Worm (Caenorhabditis elegans) whole organism, midembryonic: Measurements from ENCODE around the gene F10G7.5.
A peak's percentile ranks its signal among the peaks of the same experiment; 100 is the strongest.

ENCODE experiments used
- T22C8.4 ChIP-seq: fragments of 200-800 bp; sonication (Bioruptor generic); IDR thresholded peaks from 2 replicates; pipeline ENCODE4 v1.3.6; 2022; ENCODE audit warnings: missing genetic modification characterization, missing compliant biosample characterization
- cog-1 ChIP-seq: sonication (generic microtip); optimal IDR thresholded peaks from 2 replicates; lab custom pipeline; 2016; ENCODE audit warnings: missing genetic modification characterization, missing compliant biosample characterization
- flt-1 ChIP-seq: fragments of 200-800 bp; sonication (Bioruptor generic); IDR thresholded peaks from 2 replicates; pipeline ENCODE4 v1.3.6; 2022; ENCODE audit warnings: missing genetic modification characterization, missing compliant biosample characterization
- klf-2 ChIP-seq: fragments of 200-800 bp; sonication (Bioruptor generic); conservative IDR thresholded peaks from 2 replicates; pipeline ENCODE4 v1.3.6; 2022; ENCODE audit warnings: missing genetic modification reagents, missing genetic modification characterization, missing compliant biosample characterization
- med-1 ChIP-seq: sonication (generic microtip); optimal IDR thresholded peaks from 2 replicates; lab custom pipeline; 2017; ENCODE audit warnings: missing genetic modification characterization, mild to moderate bottlenecking, missing compliant biosample characterization, antibody characterized with exemption, missing genetic modification reagents; ENCODE audit not compliant: insufficient read depth
- ref-1 ChIP-seq: fragments of 200-800 bp; sonication (Bioruptor generic); conservative IDR thresholded peaks from 2 replicates; pipeline ENCODE4 v1.3.6; 2022; ENCODE audit warnings: missing genetic modification reagents, missing genetic modification characterization, missing compliant biosample characterization
- tab-1 ChIP-seq: fragments of 200-800 bp; sonication (Bioruptor generic); IDR thresholded peaks from 2 replicates; pipeline ENCODE4 v1.3.6; 2022; ENCODE audit warnings: missing genetic modification characterization, missing compliant biosample characterization
- ztf-23 ChIP-seq: fragments of 200-800 bp; sonication (Bioruptor generic); IDR thresholded peaks from 2 replicates; pipeline ENCODE4 v1.3.6; 2022; ENCODE audit warnings: missing genetic modification reagents, missing genetic modification characterization, missing compliant biosample characterization
- ztf-29 ChIP-seq: fragments of 200-800 bp; sonication (Bioruptor generic); IDR thresholded peaks from 2 replicates; pipeline ENCODE4 v1.3.6; 2022; ENCODE audit warnings: missing genetic modification reagents, missing genetic modification characterization, missing compliant biosample characterization

The F10G7.5 gene

ce11 chrII:4693129-4693528, at the start of gene F10G7.5:
TSS of gene F10G7.5 (plus strand) at chrII:4693414.
- TF ChIP-seq cog-1 (peak; percentile 28), tab-1 (GFP tag; lab: Robert Waterston, UW) (no peak)

- TF ChIP-seq ztf-29 (GFP tag; lab: Robert Waterston, UW) (no peak), tab-1 (GFP tag; lab: Robert Waterston, UW) (no peak), T22C8.4 (GFP tag; lab: Robert Waterston, UW) (no peak), ref-1 (GFP tag; lab: Robert Waterston, UW) (no peak), ztf-23 (no peak), med-1 (no peak), cog-1 (no peak)
Observed at ce11 chrII:4648785-4649184, 44.4 kb upstream of the F10G7.5 start, which contains the start of gene lgc-27. TSS of gene lgc-27 (plus strand) at chrII:4649085.

- TF ChIP-seq T22C8.4 (GFP tag; lab: Robert Waterston, UW) (no peak), cog-1 (no peak), tab-1 (GFP tag; lab: Robert Waterston, UW) (no peak), klf-2 (no peak), ztf-29 (GFP tag; lab: Robert Waterston, UW) (no peak), flt-1 (no peak), ztf-23 (no peak), ref-1 (GFP tag; lab: Robert Waterston, UW) (no peak), med-1 (no peak)
Observed at ce11 chrII:4650072-4650471, 43.1 kb upstream of the F10G7.5 start.

ce11 chrII:4655834-4656233, 37.4 kb upstream of the F10G7.5 start, which contains the start of gene fut-6:
TSS of gene fut-6 (minus strand) at chrII:4655934.
- no peak for TF ChIP-seq med-1

DNA sequence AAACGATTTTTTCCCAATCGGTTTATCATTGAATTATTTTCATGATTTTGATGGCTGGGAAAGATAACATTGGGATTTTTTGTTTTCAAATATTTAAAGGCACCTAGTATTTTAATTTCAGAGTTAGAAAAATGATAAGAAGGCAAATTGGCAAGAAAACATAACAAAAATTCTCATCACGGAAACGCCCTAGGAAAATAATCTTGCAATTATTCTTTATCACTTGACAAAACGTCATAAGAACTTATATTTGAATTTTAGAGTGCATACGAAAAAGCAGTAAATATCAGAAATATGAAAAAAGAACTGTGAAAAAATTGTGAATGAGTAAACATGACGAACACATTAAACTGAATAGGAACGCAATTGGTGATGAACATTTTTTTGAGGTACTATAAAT, 35.8 kb upstream of the F10G7.5 start:
- TF ChIP-seq cog-1 = no peak
- TF ChIP-seq ref-1 (GFP tag; lab: Robert Waterston, UW) = no peak
- TF ChIP-seq ztf-29 (GFP tag; lab: Robert Waterston, UW) = no peak
- no peak for TF ChIP-seq T22C8.4 (GFP tag; lab: Robert Waterston, UW)
- TF ChIP-seq flt-1 = no peak
- TF ChIP-seq ztf-23 = no peak
- TF ChIP-seq med-1 = no peak
- TF ChIP-seq tab-1 (GFP tag; lab: Robert Waterston, UW) = no peak
- no peak for TF ChIP-seq klf-2

DNA sequence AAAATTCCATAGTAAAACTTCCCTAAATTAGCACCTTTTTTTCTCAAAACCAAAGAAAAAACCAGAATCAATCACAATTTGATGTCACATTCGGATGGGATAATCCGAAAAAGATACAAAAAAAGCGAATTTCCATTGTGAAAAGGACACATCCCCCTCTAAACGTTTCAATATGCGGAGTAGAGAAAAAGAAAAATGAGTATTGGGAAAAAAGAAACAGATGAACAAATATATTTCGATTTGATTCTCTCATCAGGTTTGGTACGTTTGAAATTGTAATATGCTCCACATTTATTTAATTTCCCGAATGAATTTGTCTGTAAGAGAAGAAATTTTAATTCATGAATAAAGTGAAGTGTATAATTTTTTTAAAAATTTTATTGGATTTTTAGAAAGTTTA, 35.0 kb upstream of the F10G7.5 start:
- TF ChIP-seq T22C8.4 (GFP tag; lab: Robert Waterston, UW) (no peak), ztf-23 (no peak), ref-1 (GFP tag; lab: Robert Waterston, UW) (no peak), flt-1 (no peak)

ce11 chrII:4661278-4661677, 31.9 kb upstream of the F10G7.5 start, which contains the start of gene T05A7.13:
TSS of gene T05A7.13 (minus strand) at chrII:4661378.
- no peak for TF ChIP-seq med-1
- no peak for TF ChIP-seq T22C8.4 (GFP tag; lab: Robert Waterston, UW)
- TF ChIP-seq tab-1 (GFP tag; lab: Robert Waterston, UW) = no peak
- no peak for TF ChIP-seq ztf-23
- TF ChIP-seq ztf-29 (GFP tag; lab: Robert Waterston, UW) = no peak
- no peak for TF ChIP-seq flt-1
- TF ChIP-seq klf-2 = no peak
- TF ChIP-seq cog-1 = no peak
- no peak for TF ChIP-seq ref-1 (GFP tag; lab: Robert Waterston, UW)

DNA sequence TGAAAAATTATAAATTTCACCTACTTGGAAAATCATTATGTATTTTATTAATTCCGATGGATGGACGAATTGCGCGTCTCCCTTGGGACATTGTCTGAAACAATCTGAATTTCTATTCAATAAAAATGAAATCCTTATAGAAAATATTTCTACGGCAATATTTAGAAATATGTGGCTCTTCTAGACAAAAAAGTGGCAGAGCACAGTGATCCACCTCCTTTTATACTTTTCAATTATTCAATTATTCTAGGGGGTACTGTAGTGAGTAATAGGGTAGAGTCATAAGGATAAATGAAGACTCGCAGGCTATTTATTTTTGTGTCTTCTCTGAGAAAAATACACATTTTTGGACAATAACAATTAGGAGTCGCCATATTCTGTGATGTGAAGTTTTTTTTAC, 30.0 kb upstream of the F10G7.5 start, which contains the start of gene T05A7.12:
TSS of gene T05A7.12 (minus strand) at position 101 of the 400 bp plus-strand sequence.
- TF ChIP-seq klf-2 (no peak), T22C8.4 (GFP tag; lab: Robert Waterston, UW) (no peak), ztf-29 (GFP tag; lab: Robert Waterston, UW) (no peak), ref-1 (GFP tag; lab: Robert Waterston, UW) (no peak), cog-1 (no peak), med-1 (no peak), flt-1 (no peak), ztf-23 (no peak), tab-1 (GFP tag; lab: Robert Waterston, UW) (no peak)

DNA sequence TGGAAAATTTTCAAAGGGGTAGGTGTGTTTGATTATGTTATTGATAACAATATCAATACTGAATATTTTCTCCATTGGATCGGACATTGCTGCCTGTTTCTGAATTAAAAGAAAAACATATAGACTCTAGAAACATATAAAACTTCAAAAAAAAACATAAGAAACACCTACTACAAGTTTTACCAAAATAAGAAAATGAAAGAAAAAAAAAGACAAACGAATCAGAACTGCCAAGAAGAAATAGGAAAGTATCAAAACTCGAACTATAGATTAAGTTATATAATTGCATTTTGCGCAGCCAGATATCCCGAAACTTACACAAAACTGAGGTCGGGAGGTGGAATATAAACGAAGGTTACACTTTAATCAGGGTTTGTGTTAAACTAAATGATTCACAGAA, 27.9 kb upstream of the F10G7.5 start, which contains the start of gene T05A7.11:
TSS of gene T05A7.11 (minus strand) at position 101 of the 400 bp plus-strand sequence.
- TF ChIP-seq flt-1 (no peak), ref-1 (GFP tag; lab: Robert Waterston, UW) (no peak), klf-2 (no peak), tab-1 (GFP tag; lab: Robert Waterston, UW) (no peak), ztf-23 (no peak), ztf-29 (GFP tag; lab: Robert Waterston, UW) (no peak), cog-1 (no peak), med-1 (no peak), T22C8.4 (GFP tag; lab: Robert Waterston, UW) (no peak)

ce11 chrII:4667572-4667971, 25.6 kb upstream of the F10G7.5 start, which contains the start of gene fut-5:
TSS of gene fut-5 (minus strand) at chrII:4667672.
- TF ChIP-seq tab-1 (GFP tag; lab: Robert Waterston, UW) (no peak), ztf-29 (GFP tag; lab: Robert Waterston, UW) (no peak)

DNA sequence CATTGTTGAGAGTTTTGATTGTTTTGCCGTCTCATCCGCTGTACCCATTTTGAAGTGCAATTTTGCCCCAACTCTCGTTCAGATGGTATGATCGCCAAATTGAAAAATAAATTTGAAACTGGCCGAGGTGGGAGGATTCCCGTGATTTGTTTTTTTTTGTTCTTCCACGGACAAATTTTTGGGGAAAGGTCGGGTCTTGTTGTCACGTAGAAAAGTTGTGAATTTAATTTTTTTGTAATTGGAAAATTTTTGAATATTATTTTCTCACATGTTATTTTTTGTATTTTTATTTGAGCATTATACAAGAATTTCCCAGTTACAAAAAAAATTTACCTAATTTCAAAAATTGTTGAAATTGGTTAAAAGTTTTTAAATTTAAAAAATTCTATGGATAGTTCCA, 21.5 kb upstream of the F10G7.5 start, which contains the start of gene T05A7.6:
TSS of gene T05A7.6 (minus strand) at position 101 of the 400 bp plus-strand sequence.
- no peak for TF ChIP-seq ref-1 (GFP tag; lab: Robert Waterston, UW)
- TF ChIP-seq tab-1 (GFP tag; lab: Robert Waterston, UW) = no peak
- no peak for TF ChIP-seq klf-2
- TF ChIP-seq ztf-29 (GFP tag; lab: Robert Waterston, UW) = no peak
- no peak for TF ChIP-seq med-1
- TF ChIP-seq cog-1 = no peak
- no peak for TF ChIP-seq ztf-23
- TF ChIP-seq T22C8.4 (GFP tag; lab: Robert Waterston, UW) = no peak
- no peak for TF ChIP-seq flt-1
